Worm (Caenorhabditis elegans) whole organism, young adult: ENCODE results near the gene dbl-1.

Source experiments
- B0336.3 ChIP-seq: fragments of 200-800 bp; sonication (Bioruptor generic); IDR thresholded peaks from 2 replicates; pipeline ENCODE4 v1.3.6; 2022; ENCODE audit warnings: missing genetic modification characterization, missing compliant biosample characterization
- C06A6.2 ChIP-seq: fragments of 200-800 bp; sonication (Bioruptor generic); conservative IDR thresholded peaks from 2 replicates; pipeline ENCODE4 v1.3.6; 2022; ENCODE audit warnings: missing genetic modification characterization, missing compliant biosample characterization
- F22D6.2 ChIP-seq: sonication (generic microtip); optimal IDR thresholded peaks from 2 replicates; lab custom pipeline; 2016; ENCODE audit warnings: mild to moderate bottlenecking, missing genetic modification characterization, missing compliant biosample characterization
- F52B5.7 ChIP-seq: sonication (generic microtip); optimal IDR thresholded peaks from 2 replicates; lab custom pipeline; 2016; ENCODE audit warnings: mild to moderate bottlenecking, missing genetic modification characterization, missing compliant biosample characterization
- F57C9.4 ChIP-seq: sonication (generic microtip); optimal IDR thresholded peaks from 2 replicates; lab custom pipeline; 2017; ENCODE audit warnings: mild to moderate bottlenecking, missing genetic modification characterization, missing compliant biosample characterization
- T26A5.8 ChIP-seq: sonication (generic microtip); optimal IDR thresholded peaks from 2 replicates; lab custom pipeline; 2016; ENCODE audit warnings: missing genetic modification characterization, missing compliant biosample characterization
- ZK185.1 ChIP-seq: sonication (generic microtip); optimal IDR thresholded peaks from 2 replicates; lab custom pipeline; 2016; ENCODE audit warnings: mild to moderate bottlenecking, missing genetic modification characterization, missing compliant biosample characterization; ENCODE audit not compliant: poor library complexity, severe bottlenecking
- aptf-2 ChIP-seq: fragments of 200-800 bp; sonication (Bioruptor generic); conservative IDR thresholded peaks from 2 replicates; pipeline ENCODE4 v1.3.6; 2022; ENCODE audit warnings: missing genetic modification reagents, missing genetic modification characterization, missing compliant biosample characterization
- attf-5 ChIP-seq: fragments of 200-800 bp; sonication (Bioruptor generic); optimal IDR thresholded peaks from 2 replicates; lab custom pipeline; 2018; ENCODE audit warnings: mild to moderate bottlenecking, missing genetic modification characterization, missing compliant biosample characterization
- bed-2 ChIP-seq: fragments of 200-800 bp; sonication (Bioruptor generic); IDR thresholded peaks from 2 replicates; pipeline ENCODE4 v1.3.6; 2022; ENCODE audit warnings: missing genetic modification reagents, missing genetic modification characterization, missing compliant biosample characterization
- cebp-2 ChIP-seq: fragments of 200-800 bp; sonication (Bioruptor generic); IDR thresholded peaks from 2 replicates; pipeline ENCODE4 v1.3.6; 2022; ENCODE audit warnings: missing genetic modification characterization, missing compliant biosample characterization
- ceh-79 ChIP-seq: sonication (generic microtip); optimal IDR thresholded peaks from 2 replicates; lab custom pipeline; 2017; ENCODE audit warnings: mild to moderate bottlenecking, missing genetic modification characterization, missing compliant biosample characterization
- ceh-91 ChIP-seq: fragments of 200-800 bp; sonication (Bioruptor generic); IDR thresholded peaks from 2 replicates; pipeline ENCODE4 v1.3.6; 2022; ENCODE audit warnings: missing genetic modification reagents, missing genetic modification characterization, missing compliant biosample characterization
- chd-7 ChIP-seq: sonication (generic microtip); optimal IDR thresholded peaks from 2 replicates; lab custom pipeline; 2016; ENCODE audit warnings: mild to moderate bottlenecking, missing genetic modification characterization, moderate library complexity, missing compliant biosample characterization
- dox-1 ChIP-seq: fragments of 200-800 bp; sonication (Bioruptor generic); IDR thresholded peaks from 2 replicates; pipeline ENCODE4 v1.3.6; 2022; ENCODE audit warnings: missing genetic modification reagents, missing genetic modification characterization, missing compliant biosample characterization
- dpff-1 ChIP-seq: sonication (generic microtip); optimal IDR thresholded peaks from 2 replicates; lab custom pipeline; 2017; ENCODE audit warnings: mild to moderate bottlenecking, missing genetic modification characterization, missing compliant biosample characterization
- dpl-1 ChIP-seq: fragments of 150-350 bp; optimal IDR thresholded peaks from 2 replicates; lab custom pipeline; 2014; ENCODE audit warnings: missing biosample characterization, missing genetic modification reagents, missing genetic modification characterization
- efl-1 ChIP-seq: fragments of 150-350 bp; optimal IDR thresholded peaks from 2 replicates; lab custom pipeline; 2014; ENCODE audit warnings: missing biosample characterization, missing genetic modification reagents, missing genetic modification characterization
- egl-44 ChIP-seq: fragments of 200-800 bp; sonication (Bioruptor generic); IDR thresholded peaks from 2 replicates; pipeline ENCODE4 v1.3.6; 2022; ENCODE audit warnings: missing genetic modification reagents, missing genetic modification characterization, missing compliant biosample characterization
- him-1 ChIP-seq: sonication (generic microtip); optimal IDR thresholded peaks from 2 replicates; lab custom pipeline; 2016; ENCODE audit warnings: missing genotype, missing genetic modification reagents, missing genetic modification characterization, missing compliant biosample characterization
- hmg-1.2 ChIP-seq: fragments of 200-800 bp; sonication (Bioruptor generic); IDR thresholded peaks from 2 replicates; pipeline ENCODE4 v1.3.6; 2022; ENCODE audit warnings: missing genetic modification reagents, missing genetic modification characterization, missing compliant biosample characterization
- hrde-1 ChIP-seq: sonication (generic microtip); optimal IDR thresholded peaks from 2 replicates; lab custom pipeline; 2016; ENCODE audit warnings: missing genetic modification characterization, mild to moderate bottlenecking, missing compliant biosample characterization, moderate library complexity, missing genotype, missing genetic modification reagents, borderline replicate concordance
- hsf-1 ChIP-seq: fragments of 200-800 bp; sonication (Bioruptor generic); IDR thresholded peaks from 2 replicates; pipeline ENCODE4 v1.3.6; 2022; ENCODE audit warnings: missing genetic modification reagents, missing genetic modification characterization, missing compliant biosample characterization
- lin-40 ChIP-seq: sonication (generic microtip); optimal IDR thresholded peaks from 2 replicates; lab custom pipeline; 2016; ENCODE audit warnings: missing genetic modification characterization, mild to moderate bottlenecking, missing compliant biosample characterization, missing genotype, missing genetic modification reagents
- lin-54 ChIP-seq: fragments of 200-800 bp; sonication (Bioruptor generic); optimal IDR thresholded peaks from 2 replicates; lab custom pipeline; 2018; ENCODE audit warnings: mild to moderate bottlenecking, missing genetic modification characterization, missing compliant biosample characterization
- lsl-1 ChIP-seq: fragments of 200-800 bp; sonication (Bioruptor generic); optimal IDR thresholded peaks from 2 replicates; lab custom pipeline; 2018; ENCODE audit warnings: mild to moderate bottlenecking, missing genetic modification characterization, moderate library complexity, missing compliant biosample characterization
- lsy-27 ChIP-seq: sonication (generic microtip); optimal IDR thresholded peaks from 2 replicates; lab custom pipeline; 2017; ENCODE audit warnings: missing genetic modification characterization, mild to moderate bottlenecking, missing compliant biosample characterization, antibody characterized with exemption, missing genotype, borderline replicate concordance; ENCODE audit not compliant: insufficient read depth
- madf-3 ChIP-seq: fragments of 200-800 bp; sonication (Bioruptor generic); IDR thresholded peaks from 2 replicates; pipeline ENCODE4 v1.3.6; 2022; ENCODE audit warnings: missing genetic modification reagents, missing genetic modification characterization, missing compliant biosample characterization
- madf-6 ChIP-seq: fragments of 200-800 bp; sonication (Bioruptor generic); IDR thresholded peaks from 2 replicates; pipeline ENCODE4 v1.3.6; 2022; ENCODE audit warnings: missing genetic modification reagents, missing genetic modification characterization, missing compliant biosample characterization
- mes-4 ChIP-seq: sonication (generic microtip); optimal IDR thresholded peaks from 2 replicates; lab custom pipeline; 2016; ENCODE audit warnings: missing genotype, missing genetic modification characterization, missing compliant biosample characterization
- mxl-1 ChIP-seq: sonication (generic microtip); optimal IDR thresholded peaks from 2 replicates; lab custom pipeline; 2016; ENCODE audit warnings: missing genetic modification characterization, missing compliant biosample characterization
- nfya-1 ChIP-seq: sonication (generic microtip); optimal IDR thresholded peaks from 2 replicates; lab custom pipeline; 2017; ENCODE audit warnings: antibody characterized with exemption, missing compliant biosample characterization, missing genetic modification characterization, borderline replicate concordance; ENCODE audit not compliant: insufficient read depth
- nfyb-1 ChIP-seq: fragments of 200-800 bp; sonication (Bioruptor generic); IDR thresholded peaks from 2 replicates; pipeline ENCODE4 v1.3.6; 2022; ENCODE audit warnings: missing genetic modification reagents, missing genetic modification characterization, missing compliant biosample characterization
- sdz-38 ChIP-seq: sonication (generic microtip); optimal IDR thresholded peaks from 2 replicates; lab custom pipeline; 2016; ENCODE audit warnings: missing genotype, missing genetic modification characterization, missing compliant biosample characterization
- zfh-2 ChIP-seq: fragments of 200-800 bp; sonication (Bioruptor generic); conservative IDR thresholded peaks from 2 replicates; pipeline ENCODE4 v1.3.6; 2022; ENCODE audit warnings: missing genetic modification reagents, missing genetic modification characterization, missing compliant biosample characterization
- ztf-18 ChIP-seq: sonication (generic microtip); optimal IDR thresholded peaks from 2 replicates; lab custom pipeline; 2016; ENCODE audit warnings: missing genotype, mild to moderate bottlenecking, missing genetic modification characterization, missing compliant biosample characterization

Gene dbl-1

ce11 chrV:6792973-6793372 lies 35.0 kb downstream of the dbl-1 start:
- TF ChIP-seq efl-1 (GFP tag; lab: Kevin White, UChicago) (peak; percentile 80), egl-44 (no peak), lin-54 (GFP tag; lab: Kevin White, UChicago) (peak; percentile 74), madf-6 (GFP tag; lab: Robert Waterston, UW) (peak; percentile 53; the same call in 1 of the 2 replicates), lsl-1 (GFP tag; lab: Kevin White, UChicago) (peak; percentile 45), dpl-1 (peak; percentile 29), cebp-2 (GFP tag; lab: Robert Waterston, UW) (no peak), attf-5 (GFP tag; lab: Kevin White, UChicago) (no peak), nfya-1 (tag; lab: Kevin White, UChicago) (no peak), hsf-1 (no peak), lin-40 (tag; lab: Kevin White, UChicago) (no peak), ceh-91 (no peak), ceh-79 (tag; lab: Kevin White, UChicago) (no peak), ztf-18 (no peak), B0336.3 (GFP tag; lab: Robert Waterston, UW) (no peak)

- TF ChIP-seq bed-2 (no peak), him-1 (tag; lab: Kevin White, UChicago) (no peak), lsy-27 (tag; lab: Kevin White, UChicago) (no peak), mxl-1 (no peak), dpff-1 (tag; lab: Kevin White, UChicago) (no peak), F22D6.2 (tag; lab: Kevin White, UChicago) (no peak), dox-1 (GFP tag; lab: Robert Waterston, UW) (0 out of 2 replicates have a peak, but pooled peaks have one; percentile 10), madf-3 (GFP tag; lab: Robert Waterston, UW) (no peak), zfh-2 (GFP tag; lab: Robert Waterston, UW) (peak; percentile 92)
Measured at ce11 chrV:6793744-6794239, 35.9 kb downstream of the dbl-1 start, which contains the start of gene ZC404.1. Gene ZC404.1, plus strand, starts transcription at chrV:6794189.

- TF ChIP-seq hrde-1 (tag; lab: Kevin White, UChicago), result no peak
- TF ChIP-seq mes-4 (tag; lab: Kevin White, UChicago), result no peak
- TF ChIP-seq nfyb-1 (GFP tag; lab: Robert Waterston, UW), result no peak
- no peak for TF ChIP-seq sdz-38 (tag; lab: Kevin White, UChicago)
- TF ChIP-seq F52B5.7, result no peak
- no peak for TF ChIP-seq ztf-18
- TF ChIP-seq ZK185.1 (tag; lab: Kevin White, UChicago), result no peak
- TF ChIP-seq F22D6.2 (tag; lab: Kevin White, UChicago), result no peak
- TF ChIP-seq C06A6.2, result no peak
- no peak for TF ChIP-seq F57C9.4
- TF ChIP-seq aptf-2 (GFP tag; lab: Robert Waterston, UW), result no peak
- TF ChIP-seq mxl-1, result no peak
- TF ChIP-seq chd-7, result no peak
Measured at ce11 chrV:6796264-6796663, 38.3 kb downstream of the dbl-1 start.

- TF ChIP-seq hmg-1.2 (GFP tag; lab: Robert Waterston, UW) (peak; percentile 91; the same call in 1 of the 2 replicates), T26A5.8 (tag; lab: Kevin White, UChicago) (no peak)
- TF ChIP-seq, all 124 proteins: peak for 1
Measured at ce11 chrV:6796894-6797293, 39.0 kb downstream of the dbl-1 start.
